Worm (Caenorhabditis elegans): ENCODE data around the gene F46B6.12.
A peak's percentile ranks its signal among the peaks of the same experiment; 100 is the strongest.

The F46B6.12 gene

DNA sequence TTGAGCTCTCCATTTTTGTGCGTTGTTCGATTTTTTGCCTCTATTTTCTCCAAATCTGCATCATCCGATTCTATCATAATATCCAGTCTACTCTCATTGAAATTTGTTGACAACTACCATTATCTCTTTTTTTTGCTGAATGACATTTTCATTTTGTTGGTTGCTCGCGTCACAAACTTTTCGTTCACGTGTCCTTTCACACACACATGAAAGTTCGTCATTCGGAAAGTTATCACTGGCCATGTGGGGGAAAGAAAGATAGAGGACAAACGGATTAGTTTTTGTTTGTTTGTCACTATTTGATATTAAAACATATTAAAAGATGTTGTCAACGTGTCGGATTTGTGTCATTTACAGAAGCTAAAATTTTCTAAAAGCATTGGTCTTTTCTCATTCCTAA lies 19.4 kb upstream of the F46B6.12 start:
- TF ChIP-seq dve-1 (tag; optimal IDR thresholded peaks at IDR 0.05; ENCODE audit: insufficient read depth) = peak; percentile 65
- peak; percentile 56 for TF ChIP-seq dmd-6 (GFP tag; IDR thresholded peaks at IDR 0.05)
- no peak for TF ChIP-seq dmd-8 (GFP tag; IDR thresholded peaks at IDR 0.05)

ce11 chrV:9791332-9791731 lies 15.7 kb upstream of the F46B6.12 start, which contains the start of gene lipl-2:
Gene lipl-2, plus strand, starts transcription at chrV:9791567.
- TF ChIP-seq skn-1 (tag; optimal IDR thresholded peaks at IDR 0.05) = no peak
- TF ChIP-seq gei-8 (GFP tag; optimal IDR thresholded peaks at IDR 0.05) = no peak
- TF ChIP-seq dmd-8 (GFP tag; IDR thresholded peaks at IDR 0.05) = no peak
- TF ChIP-seq attf-4 (tag; optimal IDR thresholded peaks at IDR 0.05) = no peak
- TF ChIP-seq hif-1 (tag; optimal IDR thresholded peaks at IDR 0.05) = no peak
- TF ChIP-seq dmd-6 (GFP tag; IDR thresholded peaks at IDR 0.05) = peak; percentile 79
- TF ChIP-seq nhr-237 (tag; optimal IDR thresholded peaks at IDR 0.05) = no peak
- no peak for TF ChIP-seq nhr-111 (GFP tag; optimal IDR thresholded peaks at IDR 0.05)
- TF ChIP-seq ceh-20 (GFP tag; IDR thresholded peaks at IDR 0.05) = no peak
- TF ChIP-seq mes-2 (tag; optimal IDR thresholded peaks at IDR 0.05; ENCODE audit: poor library complexity, severe bottlenecking) = no peak
- peak; percentile 60 for TF ChIP-seq nhr-77 (tag; optimal IDR thresholded peaks at IDR 0.05)
- peak; percentile 82 for TF ChIP-seq hlh-11 (tag; optimal IDR thresholded peaks at IDR 0.05)
- TF ChIP-seq unc-62 (GFP tag; optimal IDR thresholded peaks at IDR 0.05 in 1 of 2) = peak in 1 of 2 experiments; percentile 26
- no peak for TF ChIP-seq unc-62 (tag; optimal IDR thresholded peaks at IDR 0.05)
- TF ChIP-seq mdl-1 (tag; optimal IDR thresholded peaks at IDR 0.05) = peak in 1 of 2 experiments; percentile 36
- TF ChIP-seq nhr-102 (tag; optimal IDR thresholded peaks at IDR 0.05) = peak; percentile 3
- no peak for TF ChIP-seq ZK337.2 (GFP tag; IDR thresholded peaks at IDR 0.05)
- TF ChIP-seq hmg-1.1 (GFP tag; IDR thresholded peaks at IDR 0.05) = no peak
- no peak for TF ChIP-seq lin-38 (GFP tag; IDR thresholded peaks at IDR 0.05)
- TF ChIP-seq nhr-28 (tag; optimal IDR thresholded peaks at IDR 0.05) = peak; percentile 92
- TF ChIP-seq ctbp-1 (GFP tag; IDR thresholded peaks at IDR 0.05) = no peak
- TF ChIP-seq php-3 (GFP tag; IDR thresholded peaks at IDR 0.05) = peak; percentile 69
- no peak for TF ChIP-seq daf-16 (GFP tag; optimal IDR thresholded peaks at IDR 0.05)
- peak; percentile 90 for TF ChIP-seq daf-16 (tag; optimal IDR thresholded peaks at IDR 0.05)
- TF ChIP-seq duxl-1 (tag; optimal IDR thresholded peaks at IDR 0.05; ENCODE audit: poor library complexity) = no peak
- peak; percentile 92 for TF ChIP-seq dve-1 (tag; optimal IDR thresholded peaks at IDR 0.05; ENCODE audit: insufficient read depth)
- peak; percentile 37 for TF ChIP-seq hlh-30 (tag; optimal IDR thresholded peaks at IDR 0.05; ENCODE audit: insufficient read depth)
- no peak for TF ChIP-seq mxl-2 (GFP tag; conservative IDR thresholded peaks at IDR 0.05)
- peak; percentile 32 for TF ChIP-seq mxl-3 (GFP tag; optimal IDR thresholded peaks at IDR 0.05)
- TF ChIP-seq T20F7.1 (GFP tag; optimal IDR thresholded peaks at IDR 0.05) = peak; percentile 33
- no peak for TF ChIP-seq nhr-10 (tag; optimal IDR thresholded peaks at IDR 0.05)
- TF ChIP-seq Y105C5A.15 (GFP tag; IDR thresholded peaks at IDR 0.05) = no peak
- TF ChIP-seq egl-43 (GFP tag; IDR thresholded peaks at IDR 0.05) = no peak
- TF ChIP-seq fkh-10 (GFP tag; optimal IDR thresholded peaks at IDR 0.05) = no peak
- peak; percentile 62; the same call in 1 of the 2 replicates for TF ChIP-seq nhr-42 (GFP tag; IDR thresholded peaks at IDR 0.05)

DNA sequence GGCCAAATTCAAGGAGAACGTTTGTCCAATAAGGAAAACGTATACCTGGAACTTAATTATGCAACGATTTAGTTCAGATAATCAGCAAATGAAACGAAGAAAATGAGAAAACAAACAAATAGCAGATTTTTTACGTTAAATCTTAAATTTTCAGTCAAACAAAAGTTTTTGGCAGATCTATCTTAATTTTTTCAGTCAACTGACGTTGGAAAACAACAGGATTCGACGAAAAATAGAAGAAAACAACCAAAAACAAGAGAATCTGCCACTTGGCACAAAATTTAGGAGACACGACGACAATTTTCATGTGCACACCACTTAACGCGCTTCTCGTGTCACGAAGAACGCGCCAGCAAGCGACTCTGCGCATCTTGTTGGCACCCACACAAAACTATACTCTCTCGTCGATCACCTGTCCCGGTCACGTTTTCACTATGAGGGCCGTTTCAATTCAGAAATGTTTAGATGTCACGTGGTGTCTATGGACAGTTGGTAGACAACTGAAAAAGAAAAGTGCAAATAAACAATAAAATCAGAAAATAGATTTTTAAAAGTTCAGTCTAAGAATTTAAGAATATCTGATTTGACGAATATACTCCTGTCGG lies 14.1 kb upstream of the F46B6.12 start, which contains the start of gene ztf-7:
Gene ztf-7, minus strand, starts transcription at position 51 of the 605 bp plus-strand sequence.
- TF ChIP-seq spr-3 (GFP tag; optimal IDR thresholded peaks at IDR 0.05) (peak; percentile 87), nhr-48 (tag; optimal IDR thresholded peaks at IDR 0.05) (peak; percentile 92), ztf-11 (tag; optimal IDR thresholded peaks at IDR 0.05) (no peak), Y105C5A.15 (GFP tag; IDR thresholded peaks at IDR 0.05) (no peak), nhr-111 (GFP tag; optimal IDR thresholded peaks at IDR 0.05) (no peak), mes-2 (tag; optimal IDR thresholded peaks at IDR 0.05; ENCODE audit: poor library complexity, severe bottlenecking) (peak; percentile 90), D1046.2 (GFP tag; IDR thresholded peaks at IDR 0.05) (peak; percentile 55; the same call in 1 of the 2 replicates), spr-1 (tag; optimal IDR thresholded peaks at IDR 0.05) (peak; percentile 91), snpc-1.2 (GFP tag; IDR thresholded peaks at IDR 0.05) (0 out of 2 replicates have a peak, but pooled peaks have one; percentile 18), unc-130 (GFP tag; optimal IDR thresholded peaks at IDR 0.05) (no peak), ces-1 (GFP tag; optimal IDR thresholded peaks at IDR 0.05) (no peak), lin-13 (GFP tag; optimal IDR thresholded peaks at IDR 0.05) (peak; percentile 92), zfp-3 (GFP tag; conservative IDR thresholded peaks at IDR 0.05) (peak; percentile 93), lin-29 (GFP tag; IDR thresholded peaks at IDR 0.05) (peak; percentile 85), daf-12 (tag; optimal IDR thresholded peaks at IDR 0.05) (no peak), madf-5 (GFP tag; IDR thresholded peaks at IDR 0.05) (no peak), nhr-28 (tag; optimal IDR thresholded peaks at IDR 0.05) (peak; percentile 96)
